Worm (Caenorhabditis elegans): ENCODE measurements around the gene F07B10.4.
A peak's percentile ranks its signal among the peaks of the same experiment; 100 is the strongest.

F07B10.4 gene

ce11 chrV:11311013-11311472 is 48.1 kb upstream of the F07B10.4 start, which contains the start of gene T03F7.7 (continued):
- TF ChIP-seq lin-1 (GFP tag; IDR thresholded peaks at IDR 0.05) (peak; percentile 84), nhr-11 (tag; optimal IDR thresholded peaks at IDR 0.05) (no peak), ceh-28 (tag; optimal IDR thresholded peaks at IDR 0.05) (no peak), set-16 (GFP tag; IDR thresholded peaks at IDR 0.05) (no peak), nhr-28 (tag; optimal IDR thresholded peaks at IDR 0.05) (peak; percentile 85), unc-62 (GFP tag; optimal IDR thresholded peaks at IDR 0.05 in 1 of 2) (no peak), unc-62 (tag; optimal IDR thresholded peaks at IDR 0.05) (no peak), pqm-1 (tag; optimal IDR thresholded peaks at IDR 0.05) (peak; percentile 93), arid-1 (GFP tag; conservative IDR thresholded peaks at IDR 0.05) (no peak), madf-5 (GFP tag; IDR thresholded peaks at IDR 0.05) (no peak), tag-97 (GFP tag; IDR thresholded peaks at IDR 0.05) (no peak), Y5F2A.4 (GFP tag; optimal IDR thresholded peaks at IDR 0.05) (no peak), daf-16 (GFP tag; optimal IDR thresholded peaks at IDR 0.05) (no peak), daf-16 (tag; optimal IDR thresholded peaks at IDR 0.05) (peak; percentile 55)

- TF ChIP-seq nhr-28 (tag; optimal IDR thresholded peaks at IDR 0.05) (peak; percentile 46), tra-1 (GFP tag; IDR thresholded peaks at IDR 0.05) (0 out of 2 replicates have a peak, but pooled peaks have one; percentile 20), ZK337.2 (GFP tag; IDR thresholded peaks at IDR 0.05) (peak; percentile 45; the same call in 1 of the 2 replicates), ceh-20 (GFP tag; IDR thresholded peaks at IDR 0.05) (0 out of 2 replicates have a peak, but pooled peaks have one; percentile 25), daf-16 (GFP tag; optimal IDR thresholded peaks at IDR 0.05) (peak in 1 of 2 experiments; percentile 58), daf-16 (tag; optimal IDR thresholded peaks at IDR 0.05) (no peak), nhr-11 (tag; optimal IDR thresholded peaks at IDR 0.05) (peak; percentile 56), hlh-11 (tag; optimal IDR thresholded peaks at IDR 0.05) (peak; percentile 22), aly-2 (tag; optimal IDR thresholded peaks at IDR 0.05) (no peak), nhr-237 (tag; optimal IDR thresholded peaks at IDR 0.05) (no peak), zfp-3 (GFP tag; conservative IDR thresholded peaks at IDR 0.05) (no peak), hlh-30 (tag; optimal IDR thresholded peaks at IDR 0.05; ENCODE audit: insufficient read depth) (peak; percentile 22), mxl-3 (GFP tag; optimal IDR thresholded peaks at IDR 0.05) (peak; percentile 20)
These were observed 46.0 kb upstream of the F07B10.4 start for ce11 chrV:11308915-11309314.

- no peak for TF ChIP-seq lin-1 (GFP tag; IDR thresholded peaks at IDR 0.05)
- TF ChIP-seq ctbp-1 (GFP tag; IDR thresholded peaks at IDR 0.05) = no peak
- no peak for TF ChIP-seq ceh-82 (tag; optimal IDR thresholded peaks at IDR 0.05)
- no peak for TF ChIP-seq F10B5.3 (tag; optimal IDR thresholded peaks at IDR 0.05)
- TF ChIP-seq ceh-28 (tag; optimal IDR thresholded peaks at IDR 0.05) = no peak
- TF ChIP-seq Y48G9A.11 (GFP tag; IDR thresholded peaks at IDR 0.05) = no peak
These were observed 45.4 kb upstream of the F07B10.4 start, which contains the start of gene snf-11 for ce11 chrV:11308346-11308745. Gene snf-11, minus strand, starts transcription at chrV:11308446.

DNA sequence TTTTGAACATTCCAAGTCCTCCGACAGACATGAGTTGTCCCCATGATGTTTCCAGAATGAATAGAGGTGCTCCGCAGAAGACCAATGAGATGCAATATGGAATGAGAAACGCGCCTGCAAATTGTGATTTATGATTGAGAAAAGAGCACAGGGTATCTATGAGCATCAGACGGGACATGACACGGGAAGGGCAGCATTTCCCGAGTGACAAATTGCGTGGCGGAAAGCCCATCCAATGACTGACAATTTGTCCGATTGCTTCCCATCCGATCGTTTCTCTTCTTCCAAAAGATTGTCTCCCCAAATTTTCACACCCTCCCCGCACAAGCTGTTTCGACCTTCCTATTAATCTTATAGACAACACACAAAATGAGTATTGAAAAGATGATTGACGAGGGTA is 44.9 kb upstream of the F07B10.4 start:
- TF ChIP-seq dmd-6 (GFP tag; IDR thresholded peaks at IDR 0.05) = no peak
- TF ChIP-seq nhr-11 (tag; optimal IDR thresholded peaks at IDR 0.05) = peak; percentile 9
- peak; percentile 35 for TF ChIP-seq hlh-11 (tag; optimal IDR thresholded peaks at IDR 0.05)
- TF ChIP-seq daf-16 (GFP tag; optimal IDR thresholded peaks at IDR 0.05) = peak in 1 of 2 experiments; percentile 11
- TF ChIP-seq daf-16 (tag; optimal IDR thresholded peaks at IDR 0.05) = no peak
- TF ChIP-seq zip-11 (GFP tag; IDR thresholded peaks at IDR 0.05) = no peak
- peak; percentile 47; the same call in 1 of the 2 replicates for TF ChIP-seq ceh-20 (GFP tag; IDR thresholded peaks at IDR 0.05)
- TF ChIP-seq Y75B8A.6 (GFP tag; IDR thresholded peaks at IDR 0.05) = no peak

- TF ChIP-seq rbr-2 (tag; optimal IDR thresholded peaks at IDR 0.05) = no peak
- TF ChIP-seq set-16 (GFP tag; IDR thresholded peaks at IDR 0.05) = no peak
- no peak for TF ChIP-seq ZK546.5 (tag; optimal IDR thresholded peaks at IDR 0.05)
- TF ChIP-seq jun-1 (tag; optimal IDR thresholded peaks at IDR 0.05) = no peak
- TF ChIP-seq aha-1 (tag) = peak; percentile 52
- no peak for TF ChIP-seq ces-1 (GFP tag; optimal IDR thresholded peaks at IDR 0.05)
- no peak for TF ChIP-seq ceh-32 (tag; optimal IDR thresholded peaks at IDR 0.05; ENCODE audit: poor library complexity)
- no peak for TF ChIP-seq snpc-4 (tag; optimal IDR thresholded peaks at IDR 0.05)
- TF ChIP-seq F10B5.3 (tag; optimal IDR thresholded peaks at IDR 0.05) = no peak
These were observed 42.0 kb upstream of the F07B10.4 start, which contains the start of gene srh-45 for ce11 chrV:11304879-11305278. Gene srh-45, minus strand, starts transcription at chrV:11304979.
